Worm (Caenorhabditis elegans): ENCODE data around the gene W02B12.16.

W02B12.16 gene

ce11 chrII:11472542-11472941 is 3.8 kb downstream of the W02B12.16 start:
- TF ChIP-seq daf-12 (tag; optimal IDR thresholded peaks at IDR 0.05), result no peak
- no peak for TF ChIP-seq ZK546.5 (tag; optimal IDR thresholded peaks at IDR 0.05)
- no peak for TF ChIP-seq R02D3.7 (tag; optimal IDR thresholded peaks at IDR 0.05)
- TF ChIP-seq nfya-1 (tag; optimal IDR thresholded peaks at IDR 0.05; ENCODE audit: insufficient read depth), result no peak
- TF ChIP-seq ceh-9 (tag; optimal IDR thresholded peaks at IDR 0.05), result no peak
- TF ChIP-seq mdl-1 (tag; optimal IDR thresholded peaks at IDR 0.05), result peak; percentile 4
- peak; percentile 51 for TF ChIP-seq nhr-25 (tag; optimal IDR thresholded peaks at IDR 0.05)
- no peak for TF ChIP-seq sea-2 (GFP tag; optimal IDR thresholded peaks at IDR 0.05)
- TF ChIP-seq elt-2 (tag; optimal IDR thresholded peaks at IDR 0.05), result peak; percentile 77
- no peak for TF ChIP-seq unc-39 (tag; optimal IDR thresholded peaks at IDR 0.05)
- peak; percentile 24 to 86 (median 76) for TF ChIP-seq elt-3 (tag; optimal IDR thresholded peaks at IDR 0.05)
- TF ChIP-seq nhr-43 (tag; optimal IDR thresholded peaks at IDR 0.05; ENCODE audit: poor library complexity, severe bottlenecking), result peak; percentile 75
- TF ChIP-seq ztf-11 (tag; optimal IDR thresholded peaks at IDR 0.05), result no peak
- peak; percentile 5 for TF ChIP-seq pha-4 (tag; optimal IDR thresholded peaks at IDR 0.05)
- TF ChIP-seq nhr-77 (tag; optimal IDR thresholded peaks at IDR 0.05), result no peak
- TF ChIP-seq lsy-12 (tag; optimal IDR thresholded peaks at IDR 0.05), result no peak
- TF ChIP-seq snpc-4 (tag; optimal IDR thresholded peaks at IDR 0.05), result peak; percentile 47
- TF ChIP-seq fkh-2 (tag; optimal IDR thresholded peaks at IDR 0.05), result no peak
- TF ChIP-seq skn-1 (tag; optimal IDR thresholded peaks at IDR 0.05), result peak; percentile 15
- peak; percentile 46 for TF ChIP-seq jun-1 (tag; optimal IDR thresholded peaks at IDR 0.05)
- TF ChIP-seq nhr-67 (tag; optimal IDR thresholded peaks at IDR 0.05), result no peak
- no peak for TF ChIP-seq nhr-11 (tag; optimal IDR thresholded peaks at IDR 0.05)
- no peak for TF ChIP-seq lin-39 (tag; optimal IDR thresholded peaks at IDR 0.05)
- no peak for TF ChIP-seq aly-2 (tag; optimal IDR thresholded peaks at IDR 0.05)
- no peak for TF ChIP-seq nhr-28 (tag; optimal IDR thresholded peaks at IDR 0.05)
- TF ChIP-seq elt-1 (tag; optimal IDR thresholded peaks at IDR 0.05), result no peak
- TF ChIP-seq pqm-1 (tag; optimal IDR thresholded peaks at IDR 0.05), result peak; percentile 77

ce11 chrII:11471916-11472315 is 4.4 kb downstream of the W02B12.16 start, which contains the start of gene mfn-1:
Gene mfn-1, minus strand, starts transcription at chrII:11472016.
- no peak for TF ChIP-seq nhr-76 (tag; optimal IDR thresholded peaks at IDR 0.05)
- TF ChIP-seq ama-1 (optimal IDR thresholded peaks at IDR 0.05), result no peak
- no peak for TF ChIP-seq jun-1 (tag; optimal IDR thresholded peaks at IDR 0.05)
- no peak for TF ChIP-seq nhr-25 (tag; optimal IDR thresholded peaks at IDR 0.05)
- TF ChIP-seq ceh-9 (tag; optimal IDR thresholded peaks at IDR 0.05), result no peak
- TF ChIP-seq aly-2 (tag; optimal IDR thresholded peaks at IDR 0.05), result no peak
- no peak for TF ChIP-seq eor-1 (tag; optimal IDR thresholded peaks at IDR 0.05)
- TF ChIP-seq ZK546.5 (tag; optimal IDR thresholded peaks at IDR 0.05), result no peak
- TF ChIP-seq fkh-2 (tag; optimal IDR thresholded peaks at IDR 0.05), result no peak
- no peak for TF ChIP-seq nhr-77 (tag; optimal IDR thresholded peaks at IDR 0.05)
- TF ChIP-seq nhr-237 (tag; optimal IDR thresholded peaks at IDR 0.05), result no peak
- no peak for TF ChIP-seq tbx-2 (tag; optimal IDR thresholded peaks at IDR 0.05)
- no peak for TF ChIP-seq egl-5 (tag; optimal IDR thresholded peaks at IDR 0.05)
- no peak for TF ChIP-seq unc-62 (GFP tag; optimal IDR thresholded peaks at IDR 0.05)
- TF ChIP-seq mdl-1 (tag; optimal IDR thresholded peaks at IDR 0.05), result no peak
- TF ChIP-seq ceh-28 (tag; optimal IDR thresholded peaks at IDR 0.05), result no peak
- TF ChIP-seq ceh-82 (tag; optimal IDR thresholded peaks at IDR 0.05), result no peak

DNA sequence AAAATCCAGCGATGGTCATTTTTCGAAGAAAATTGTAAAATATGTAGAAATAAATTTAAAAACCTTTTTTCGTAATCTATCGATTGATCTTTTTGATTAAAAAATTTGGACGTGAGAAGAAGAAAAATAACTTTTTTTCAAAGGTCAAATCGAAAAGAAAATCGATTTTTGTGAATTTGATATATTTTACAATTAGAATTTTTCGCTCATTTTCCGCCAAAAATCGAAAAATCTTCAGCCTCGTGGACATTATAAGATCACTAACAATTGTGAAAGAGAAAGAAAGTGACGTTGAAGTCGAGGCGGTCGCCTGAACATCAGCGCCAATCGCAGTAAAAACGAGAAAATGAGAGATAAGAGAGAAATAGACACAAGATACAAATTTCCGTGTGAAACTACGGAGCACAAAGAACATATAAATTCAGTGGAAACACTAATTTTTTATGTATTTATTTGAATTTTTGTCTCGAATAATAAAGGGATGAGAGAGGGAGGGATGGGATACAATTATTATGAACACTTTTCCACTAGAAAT is 6.7 kb downstream of the W02B12.16 start, which contains the start of gene cisd-1:
TSS of gene cisd-1 (minus strand) at position 51 of the 535 bp plus-strand sequence.
- no peak for TF ChIP-seq nhr-23 (tag; optimal IDR thresholded peaks at IDR 0.05)
- TF ChIP-seq egl-27 (tag; optimal IDR thresholded peaks at IDR 0.05), result no peak
- no peak for TF ChIP-seq aly-2 (tag; optimal IDR thresholded peaks at IDR 0.05)
- no peak for TF ChIP-seq mdl-1 (tag; optimal IDR thresholded peaks at IDR 0.05)
- TF ChIP-seq nhr-12 (tag; optimal IDR thresholded peaks at IDR 0.05), result no peak
- no peak for TF ChIP-seq daf-12 (tag; optimal IDR thresholded peaks at IDR 0.05)
- no peak for TF ChIP-seq nhr-43 (tag; optimal IDR thresholded peaks at IDR 0.05; ENCODE audit: poor library complexity, severe bottlenecking)
- TF ChIP-seq lsy-12 (tag; optimal IDR thresholded peaks at IDR 0.05), result no peak
- TF ChIP-seq ama-1 (optimal IDR thresholded peaks at IDR 0.05), result no peak
- TF ChIP-seq nfya-1 (tag; optimal IDR thresholded peaks at IDR 0.05; ENCODE audit: insufficient read depth), result peak; percentile 21
- no peak for TF ChIP-seq nhr-25 (tag; optimal IDR thresholded peaks at IDR 0.05)
- TF ChIP-seq ceh-9 (tag; optimal IDR thresholded peaks at IDR 0.05), result no peak
- TF ChIP-seq ZK546.5 (tag; optimal IDR thresholded peaks at IDR 0.05), result no peak
- no peak for TF ChIP-seq ztf-11 (tag; optimal IDR thresholded peaks at IDR 0.05)
- TF ChIP-seq fos-1 (tag; optimal IDR thresholded peaks at IDR 0.05), result no peak
- no peak for TF ChIP-seq nhr-237 (tag; optimal IDR thresholded peaks at IDR 0.05)
- no peak for TF ChIP-seq lin-15B (tag; optimal IDR thresholded peaks at IDR 0.05)
- TF ChIP-seq fkh-10 (GFP tag; optimal IDR thresholded peaks at IDR 0.05), result no peak
- no peak for TF ChIP-seq zag-1 (tag; optimal IDR thresholded peaks at IDR 0.05)
- no peak for TF ChIP-seq sea-2 (GFP tag; optimal IDR thresholded peaks at IDR 0.05)
- TF ChIP-seq unc-62 (GFP tag; optimal IDR thresholded peaks at IDR 0.05), result no peak
- no peak for TF ChIP-seq nhr-11 (tag; optimal IDR thresholded peaks at IDR 0.05)
- no peak for TF ChIP-seq nhr-28 (tag; optimal IDR thresholded peaks at IDR 0.05)
- no peak for TF ChIP-seq ceh-28 (tag; optimal IDR thresholded peaks at IDR 0.05)
- TF ChIP-seq eor-1 (tag; optimal IDR thresholded peaks at IDR 0.05), result no peak
- no peak for TF ChIP-seq elt-3 (tag; optimal IDR thresholded peaks at IDR 0.05)
- TF ChIP-seq R02D3.7 (tag; optimal IDR thresholded peaks at IDR 0.05), result no peak
- no peak for TF ChIP-seq ceh-16 (tag; optimal IDR thresholded peaks at IDR 0.05)
- peak; percentile 65 for TF ChIP-seq elt-2 (tag; optimal IDR thresholded peaks at IDR 0.05)
- TF ChIP-seq pqm-1 (tag; optimal IDR thresholded peaks at IDR 0.05), result peak; percentile 52
- peak; percentile 27 for TF ChIP-seq pha-4 (tag; optimal IDR thresholded peaks at IDR 0.05)
